Worm (Caenorhabditis elegans): ENCODE measurements around the gene Y56A3A.31.

ce11 chrIII:12002850-12003249 is 28.6 kb downstream of the Y56A3A.31 start, which contains the start of gene Y56A3A.33:
- TF ChIP-seq snpc-1.1 (tag; optimal IDR thresholded peaks at IDR 0.05; ENCODE audit: insufficient read depth) (no peak), ztf-22 (GFP tag; optimal IDR thresholded peaks at IDR 0.05) (no peak), unc-62 (GFP tag; optimal IDR thresholded peaks at IDR 0.05) (no peak), mes-4 (tag; optimal IDR thresholded peaks at IDR 0.05) (no peak), nfya-1 (tag; optimal IDR thresholded peaks at IDR 0.05; ENCODE audit: borderline replicate concordance, insufficient read depth) (no peak), unc-130 (GFP tag; optimal IDR thresholded peaks at IDR 0.05) (no peak), nhr-179 (tag; optimal IDR thresholded peaks at IDR 0.05) (no peak), K12H6.12 (tag; optimal IDR thresholded peaks at IDR 0.05) (no peak), mel-28 (tag; optimal IDR thresholded peaks at IDR 0.05; ENCODE audit: borderline replicate concordance) (no peak), ccch-3 (GFP tag; optimal IDR thresholded peaks at IDR 0.05) (no peak), zim-3 (tag; optimal IDR thresholded peaks at IDR 0.05) (no peak), let-526 (GFP tag; IDR thresholded peaks at IDR 0.05) (no peak), dpl-1 (GFP tag; optimal IDR thresholded peaks at IDR 0.05) (no peak), B0019.2 (GFP tag; conservative IDR thresholded peaks at IDR 0.05) (no peak)
